Worm (Caenorhabditis elegans) whole organism, mixed stage, embryonic: ENCODE measurements around the gene rbf-1.

Experiments used
- elt-3 ChIP-seq: fragments of 150-350 bp; optimal IDR thresholded peaks from 2 replicates; lab custom pipeline; 2014; ENCODE audit warnings: missing biosample characterization, missing genetic modification characterization
- ham-2 ChIP-seq: fragments of 200-800 bp; sonication (Bioruptor generic); optimal IDR thresholded peaks from 2 replicates; lab custom pipeline; 2018; ENCODE audit warnings: mild to moderate bottlenecking, missing genetic modification characterization, missing compliant biosample characterization
- lin-32 ChIP-seq: fragments of 200-800 bp; sonication (Bioruptor generic); optimal IDR thresholded peaks from 2 replicates; lab custom pipeline; 2018; ENCODE audit warnings: mild to moderate bottlenecking, missing genetic modification characterization, missing compliant biosample characterization
- mep-1 ChIP-seq: fragments of 150-350 bp; optimal IDR thresholded peaks from 2 replicates; lab custom pipeline; 2017; ENCODE audit warnings: missing biosample characterization, missing genetic modification reagents, missing genetic modification characterization, inconsistent platforms
- nhr-2 ChIP-seq: fragments of 150-350 bp; optimal IDR thresholded peaks from 2 replicates; lab custom pipeline; 2014; ENCODE audit warnings: missing biosample characterization, missing genetic modification characterization
- nhr-237 ChIP-seq: fragments of 150-350 bp; optimal IDR thresholded peaks from 2 replicates; lab custom pipeline; 2014; ENCODE audit warnings: missing biosample characterization, missing genetic modification characterization
- nhr-76 ChIP-seq: sonication (generic microtip); optimal IDR thresholded peaks from 2 replicates; lab custom pipeline; 2017; ENCODE audit warnings: missing biosample characterization, missing genetic modification characterization
- snpc-4 ChIP-seq: fragments of 150-350 bp; optimal IDR thresholded peaks from 2 replicates; lab custom pipeline; 2014; ENCODE audit warnings: missing biosample characterization, missing genetic modification characterization
- unc-62 ChIP-seq: fragments of 150-350 bp; optimal IDR thresholded peaks from 2 replicates; lab custom pipeline; 2014; ENCODE audit warnings: missing biosample characterization, missing genetic modification reagents, missing genetic modification characterization
- ztf-11 ChIP-seq: fragments of 150-350 bp; optimal IDR thresholded peaks from 2 replicates; lab custom pipeline; 2014; ENCODE audit warnings: missing biosample characterization, missing genetic modification characterization

- no peak for TF ChIP-seq nhr-237 (tag; lab: Kevin White, UChicago)
- TF ChIP-seq mep-1, result no peak
- no peak for TF ChIP-seq elt-3 (tag; lab: Kevin White, UChicago)
- TF ChIP-seq nhr-2 (tag; lab: Kevin White, UChicago), result no peak
- no peak for TF ChIP-seq ztf-11 (tag; lab: Kevin White, UChicago)
- no peak for TF ChIP-seq nhr-76 (tag; lab: Kevin White, UChicago)
- TF ChIP-seq unc-62 (GFP tag; lab: Kevin White, UChicago), result no peak
- TF ChIP-seq lin-32, result no peak
- TF ChIP-seq ham-2 (GFP tag; lab: Kevin White, UChicago), result no peak
- TF ChIP-seq snpc-4 (tag; lab: Kevin White, UChicago), result no peak
Measured at ce11 chrIII:6725489-6725888, 49.9 kb downstream of the rbf-1 start, which contains the start of gene wdr-4.
